Fruit fly (Drosophila melanogaster): ENCODE measurements around the gene glec.

DNA sequence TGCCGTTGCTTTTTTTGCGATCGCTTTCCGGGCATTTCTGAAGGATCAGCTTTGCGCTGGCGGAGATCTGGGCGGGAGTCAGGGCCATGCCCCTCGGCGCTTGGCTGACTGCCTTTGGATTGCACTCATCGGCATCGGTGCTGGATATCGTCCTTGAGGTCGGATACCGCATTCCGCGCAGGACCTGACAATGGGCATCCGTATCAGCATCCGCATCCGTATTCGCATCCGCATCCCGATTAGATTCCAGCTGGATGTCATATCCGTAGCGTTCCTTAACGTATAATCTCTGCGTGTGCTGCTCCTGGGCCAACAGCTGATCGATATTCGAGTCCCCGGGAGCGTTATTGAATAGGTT, 618 bp downstream of the glec start:
- TF ChIP-seq psq (optimal IDR thresholded peaks at IDR 0.05) (no peak), CG8478 (optimal IDR thresholded peaks at IDR 0.05) (no peak), pan (optimal IDR thresholded peaks at IDR 0.05) (no peak), Dll (optimal IDR thresholded peaks at IDR 0.05) (no peak)
